Fruit fly (Drosophila melanogaster): ENCODE results near the gene Sap130.

dm6 chr3L:12791679-12792229 lies 13.9 kb upstream of the Sap130 start:
- TF ChIP-seq psq (optimal IDR thresholded peaks at IDR 0.05) = no peak
- TF ChIP-seq usp (GFP tag; optimal IDR thresholded peaks at IDR 0.05) = no peak
